Worm (Caenorhabditis elegans): ENCODE data around the gene asp-4.

ce11 chrX:13247614-13248013, 26.4 kb upstream of the asp-4 start:
- TF ChIP-seq ztf-29 (GFP tag; IDR thresholded peaks at IDR 0.05) (no peak), flt-1 (GFP tag; IDR thresholded peaks at IDR 0.05) (no peak), med-1 (GFP tag; optimal IDR thresholded peaks at IDR 0.05; ENCODE audit: insufficient read depth) (no peak), klf-2 (GFP tag; conservative IDR thresholded peaks at IDR 0.05) (no peak), cog-1 (tag; optimal IDR thresholded peaks at IDR 0.05) (no peak), tab-1 (GFP tag; IDR thresholded peaks at IDR 0.05) (no peak), T22C8.4 (GFP tag; IDR thresholded peaks at IDR 0.05) (no peak), ztf-23 (GFP tag; IDR thresholded peaks at IDR 0.05) (no peak)
